Worm (Caenorhabditis elegans): Measurements from ENCODE around the gene K09E9.7.

K09E9.7 gene

DNA sequence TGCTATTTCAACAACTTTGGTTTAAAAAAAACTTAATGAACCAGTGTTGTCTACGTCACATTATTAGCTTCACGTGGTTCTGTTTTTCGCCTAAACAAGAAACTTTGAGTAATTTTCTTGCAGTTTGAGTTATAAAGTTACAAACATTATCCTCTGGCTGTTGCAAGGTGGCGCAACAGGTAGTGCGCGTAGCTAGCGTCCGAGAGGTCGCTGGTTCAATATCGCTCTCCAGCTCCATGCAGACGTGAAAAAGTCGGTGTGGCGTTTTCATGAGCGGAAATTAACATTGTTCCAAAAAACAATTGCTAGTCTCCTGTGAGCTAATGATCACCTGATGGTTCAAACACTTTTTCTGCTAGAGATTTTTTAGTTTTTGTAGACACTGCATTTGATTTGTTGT, 21.4 kb upstream of the K09E9.7 start:
- TF ChIP-seq ztf-11 (tag; optimal IDR thresholded peaks at IDR 0.05) (no peak), nhr-12 (tag; optimal IDR thresholded peaks at IDR 0.05) (no peak), hpl-2 (GFP tag; optimal IDR thresholded peaks at IDR 0.05) (no peak), unc-30 (tag; optimal IDR thresholded peaks at IDR 0.05) (no peak), snu-23 (GFP tag; optimal IDR thresholded peaks at IDR 0.05) (peak; percentile 50), aha-1 (tag; optimal IDR thresholded peaks at IDR 0.05) (no peak), dsc-1 (tag; optimal IDR thresholded peaks at IDR 0.05) (no peak), unc-62 (GFP tag; optimal IDR thresholded peaks at IDR 0.05) (no peak), nhr-19 (GFP tag; conservative IDR thresholded peaks at IDR 0.05) (peak; percentile 36), ztf-4 (tag; optimal IDR thresholded peaks at IDR 0.05) (no peak), grh-1 (GFP tag; IDR thresholded peaks at IDR 0.05) (no peak), efl-1 (optimal IDR thresholded peaks at IDR 0.05) (no peak), efl-1 (GFP tag; optimal IDR thresholded peaks at IDR 0.05 in 1 of 2) (no peak), mef-2 (tag; optimal IDR thresholded peaks at IDR 0.05) (no peak), rnt-1 (tag; optimal IDR thresholded peaks at IDR 0.05) (peak; percentile 36), lsy-2 (tag; optimal IDR thresholded peaks at IDR 0.05) (no peak), nhr-77 (tag; optimal IDR thresholded peaks at IDR 0.05) (no peak), unc-98 (GFP tag; IDR thresholded peaks at IDR 0.05) (no peak), skn-1 (tag; optimal IDR thresholded peaks at IDR 0.05) (no peak), lin-35 (GFP tag; optimal IDR thresholded peaks at IDR 0.05) (peak in 1 of 2 experiments; percentile 27), ceh-63 (GFP tag; optimal IDR thresholded peaks at IDR 0.05) (no peak), zip-4 (GFP tag; optimal IDR thresholded peaks at IDR 0.05) (no peak), nhr-76 (tag; optimal IDR thresholded peaks at IDR 0.05) (no peak), zag-1 (tag; optimal IDR thresholded peaks at IDR 0.05) (no peak), nhr-11 (tag; optimal IDR thresholded peaks at IDR 0.05) (no peak), mep-1 (tag; optimal IDR thresholded peaks at IDR 0.05) (peak; percentile 37), tbx-2 (tag; optimal IDR thresholded peaks at IDR 0.05) (no peak), pqm-1 (tag; optimal IDR thresholded peaks at IDR 0.05) (no peak), hlh-4 (tag; optimal IDR thresholded peaks at IDR 0.05) (no peak), lin-13 (GFP tag; optimal IDR thresholded peaks at IDR 0.05) (no peak), aly-2 (tag; optimal IDR thresholded peaks at IDR 0.05) (no peak), nhr-237 (tag; optimal IDR thresholded peaks at IDR 0.05) (no peak), sox-4 (tag; optimal IDR thresholded peaks at IDR 0.05) (no peak), C16A3.4 (tag; optimal IDR thresholded peaks at IDR 0.05) (no peak), pax-3 (tag; optimal IDR thresholded peaks at IDR 0.05) (no peak), fos-1 (tag; optimal IDR thresholded peaks at IDR 0.05) (no peak), ces-1 (GFP tag; optimal IDR thresholded peaks at IDR 0.05) (no peak), sptf-1 (tag; optimal IDR thresholded peaks at IDR 0.05) (no peak), dpl-1 (GFP tag; optimal IDR thresholded peaks at IDR 0.05) (no peak), alr-1 (tag; optimal IDR thresholded peaks at IDR 0.05; ENCODE audit: borderline replicate concordance) (no peak), nhr-90 (tag; optimal IDR thresholded peaks at IDR 0.05; ENCODE audit: poor library complexity) (peak; percentile 28), fkh-8 (tag; optimal IDR thresholded peaks at IDR 0.05) (peak; percentile 62), irx-1 (tag; optimal IDR thresholded peaks at IDR 0.05) (no peak), fkh-4 (tag; optimal IDR thresholded peaks at IDR 0.05; ENCODE audit: borderline replicate concordance) (no peak), C34B4.2 (tag; optimal IDR thresholded peaks at IDR 0.05) (no peak), fkh-10 (GFP tag; optimal IDR thresholded peaks at IDR 0.05) (no peak), unc-86 (tag; optimal IDR thresholded peaks at IDR 0.05) (no peak), lin-39 (tag; optimal IDR thresholded peaks at IDR 0.05) (no peak), ama-1 (optimal IDR thresholded peaks at IDR 0.05) (no peak), egl-27 (tag; optimal IDR thresholded peaks at IDR 0.05) (no peak), nhr-84 (tag; optimal IDR thresholded peaks at IDR 0.05) (no peak), hlh-17 (GFP tag; optimal IDR thresholded peaks at IDR 0.05; ENCODE audit: borderline replicate concordance) (no peak), ceh-88 (GFP tag; IDR thresholded peaks at IDR 0.05) (no peak), mdl-1 (tag; optimal IDR thresholded peaks at IDR 0.05) (no peak), ets-5 (GFP tag; IDR thresholded peaks at IDR 0.05) (no peak), vab-15 (tag; optimal IDR thresholded peaks at IDR 0.05) (no peak)

Measured in whole organism, L1 larva.